Worm (Caenorhabditis elegans): ENCODE data around the gene F38A1.15.

Gene F38A1.15

DNA sequence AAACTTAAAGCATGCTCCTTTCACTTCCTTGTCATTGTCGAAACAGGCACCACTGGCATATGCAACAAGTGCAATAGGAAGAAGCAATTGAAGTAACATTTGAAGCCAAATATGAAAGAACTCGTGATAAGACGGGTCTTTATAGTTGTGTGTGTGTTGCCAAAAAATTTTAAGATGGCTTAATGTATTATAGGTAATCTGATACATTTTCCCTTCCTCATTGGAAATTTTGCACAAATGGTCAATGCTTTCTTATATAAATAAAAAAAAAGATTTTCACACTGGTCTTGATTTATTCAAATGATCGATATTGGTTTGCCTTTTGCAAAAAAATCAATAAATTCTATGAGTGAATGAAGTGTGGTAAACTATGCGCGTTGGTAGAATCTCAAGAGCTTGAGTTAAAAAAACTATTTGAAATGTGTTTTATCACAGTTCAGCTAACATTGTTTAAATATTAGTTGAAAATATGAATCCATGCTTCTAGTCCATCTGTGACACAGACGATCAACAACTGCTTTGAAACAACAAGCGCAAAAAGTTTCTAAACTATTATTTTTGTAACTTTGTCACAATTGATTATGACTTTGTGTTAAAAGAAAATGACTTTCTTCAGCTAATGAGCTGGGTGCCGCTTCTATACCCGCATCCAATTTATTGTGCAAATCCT, 8.2 kb upstream of the F38A1.15 start, which contains the start of the genes clec-166 and F38A1.6:
Gene clec-166, minus strand, starts transcription at position 101 of the 670 bp plus-strand sequence.
Gene F38A1.6, plus strand, starts transcription at position 620 of the 670 bp plus-strand sequence.
- TF ChIP-seq elt-2 (tag; optimal IDR thresholded peaks at IDR 0.05) (peak; percentile 9), tbx-2 (tag; optimal IDR thresholded peaks at IDR 0.05) (no peak), skn-1 (tag; optimal IDR thresholded peaks at IDR 0.05) (no peak)

DNA sequence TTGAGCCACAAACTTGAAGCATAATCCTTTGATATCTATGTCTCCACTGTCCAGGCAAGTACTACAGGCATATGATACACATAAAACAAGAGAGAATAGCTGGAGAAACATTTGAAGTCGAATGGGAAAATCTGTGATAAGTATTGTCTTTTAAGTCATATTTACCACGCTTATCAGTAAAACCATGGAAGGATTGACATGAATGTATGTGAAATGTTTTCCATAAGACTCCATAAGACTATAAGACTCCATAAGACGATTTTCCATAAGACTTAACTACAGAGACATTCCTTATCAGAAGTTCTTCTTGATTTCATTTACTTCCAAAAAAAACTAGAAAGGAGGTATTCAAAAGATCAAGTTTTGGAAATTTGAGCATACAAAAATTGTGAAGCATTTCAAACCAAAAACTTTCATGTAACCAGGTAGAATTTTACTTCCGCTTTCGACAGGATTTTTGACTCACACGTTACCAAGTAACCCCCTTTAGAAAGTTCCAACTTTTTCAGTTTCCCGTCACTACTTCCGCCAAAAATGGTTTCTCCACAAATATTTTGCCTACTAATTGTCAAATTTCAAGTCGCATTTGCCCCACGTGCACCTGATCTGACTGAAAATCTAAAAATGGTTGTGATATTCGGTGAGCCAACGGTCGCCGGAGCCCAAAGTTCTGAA, 3.7 kb upstream of the F38A1.15 start, which contains the start of the genes clec-165 and F38A1.11:
Gene clec-165, minus strand, starts transcription at position 125 of the 675 bp plus-strand sequence.
Gene F38A1.11, plus strand, starts transcription at position 625 of the 675 bp plus-strand sequence.
- no peak for TF ChIP-seq lsy-12 (tag; optimal IDR thresholded peaks at IDR 0.05)
- TF ChIP-seq lin-39 (tag; optimal IDR thresholded peaks at IDR 0.05), result no peak
- TF ChIP-seq fkh-2 (tag; optimal IDR thresholded peaks at IDR 0.05), result no peak
- no peak for TF ChIP-seq daf-12 (tag; optimal IDR thresholded peaks at IDR 0.05)
- TF ChIP-seq elt-2 (tag; optimal IDR thresholded peaks at IDR 0.05), result peak; percentile 70
- peak; percentile 34 for TF ChIP-seq pqm-1 (tag; optimal IDR thresholded peaks at IDR 0.05)

DNA sequence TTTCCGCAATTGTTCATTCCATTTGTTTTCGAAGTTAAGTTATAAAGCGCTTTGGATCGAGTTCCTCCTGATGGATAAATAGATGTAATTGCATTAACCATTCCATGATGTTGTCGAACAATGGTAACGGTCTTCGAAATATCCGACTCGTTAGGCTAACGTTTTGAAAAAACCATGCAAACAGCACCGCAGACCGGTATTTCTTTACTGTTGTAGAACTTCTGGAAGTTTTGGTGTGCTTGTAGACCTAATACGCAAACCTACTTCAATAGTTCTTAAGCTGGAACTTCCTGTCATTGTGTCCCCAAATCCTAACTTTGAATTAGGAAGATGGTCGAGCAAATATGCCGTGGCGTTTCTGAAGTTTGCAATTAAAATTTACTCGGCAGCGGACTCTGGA, 2.0 kb upstream of the F38A1.15 start, which contains the start of gene F38A1.9:
Gene F38A1.9, minus strand, starts transcription at position 101 of the 400 bp plus-strand sequence.
- TF ChIP-seq egl-27 (tag; optimal IDR thresholded peaks at IDR 0.05), result no peak
- TF ChIP-seq zag-1 (tag; optimal IDR thresholded peaks at IDR 0.05), result no peak
- TF ChIP-seq fkh-2 (tag; optimal IDR thresholded peaks at IDR 0.05), result no peak
- no peak for TF ChIP-seq tbx-2 (tag; optimal IDR thresholded peaks at IDR 0.05)
- TF ChIP-seq skn-1 (tag; optimal IDR thresholded peaks at IDR 0.05), result no peak
- TF ChIP-seq nhr-237 (tag; optimal IDR thresholded peaks at IDR 0.05), result no peak
- TF ChIP-seq ceh-82 (tag; optimal IDR thresholded peaks at IDR 0.05), result no peak
- no peak for TF ChIP-seq elt-1 (tag; optimal IDR thresholded peaks at IDR 0.05)
- no peak for TF ChIP-seq nhr-11 (tag; optimal IDR thresholded peaks at IDR 0.05)
- no peak for TF ChIP-seq hmg-11 (tag; optimal IDR thresholded peaks at IDR 0.05)
- no peak for TF ChIP-seq ceh-28 (tag; optimal IDR thresholded peaks at IDR 0.05)
- TF ChIP-seq lin-39 (tag; optimal IDR thresholded peaks at IDR 0.05), result no peak
- TF ChIP-seq nhr-25 (tag; optimal IDR thresholded peaks at IDR 0.05), result no peak

DNA sequence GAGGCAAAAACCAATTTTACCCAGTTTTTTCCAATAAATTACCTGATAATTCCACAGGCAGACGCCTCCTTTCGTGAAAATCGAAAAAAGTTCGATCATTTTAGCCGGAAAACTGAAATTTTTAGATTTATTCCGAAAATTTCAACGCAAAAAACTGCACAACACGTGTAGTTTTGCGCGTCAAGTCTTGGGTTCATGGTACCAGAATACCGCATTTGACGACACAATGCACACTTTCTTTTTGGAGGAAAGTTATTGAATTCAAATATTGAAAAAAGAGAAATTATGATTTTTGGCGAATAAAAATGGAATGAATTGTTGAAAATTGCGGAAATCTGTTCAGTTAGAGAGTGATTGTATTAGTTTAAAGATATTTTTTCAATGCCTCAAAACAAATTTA, 3.5 kb downstream of the F38A1.15 start, which contains the start of gene F38A1.8:
Gene F38A1.8, minus strand, starts transcription at position 167 of the 400 bp plus-strand sequence.
- TF ChIP-seq nhr-12 (tag; optimal IDR thresholded peaks at IDR 0.05), result no peak
- peak; percentile 37 for TF ChIP-seq R02D3.7 (tag; optimal IDR thresholded peaks at IDR 0.05)
- peak; percentile 70 for TF ChIP-seq nhr-23 (tag; optimal IDR thresholded peaks at IDR 0.05)
- no peak for TF ChIP-seq ceh-28 (tag; optimal IDR thresholded peaks at IDR 0.05)
- TF ChIP-seq ceh-82 (tag; optimal IDR thresholded peaks at IDR 0.05), result no peak
- TF ChIP-seq elt-2 (tag; optimal IDR thresholded peaks at IDR 0.05), result no peak
- TF ChIP-seq nhr-237 (tag; optimal IDR thresholded peaks at IDR 0.05), result no peak
- peak; percentile 17 for TF ChIP-seq mdl-1 (tag; optimal IDR thresholded peaks at IDR 0.05)
- TF ChIP-seq nhr-25 (tag; optimal IDR thresholded peaks at IDR 0.05), result peak; percentile 12
- no peak for TF ChIP-seq ztf-11 (tag; optimal IDR thresholded peaks at IDR 0.05)
- peak; percentile 80 for TF ChIP-seq lin-15B (tag; optimal IDR thresholded peaks at IDR 0.05)
- no peak for TF ChIP-seq skn-1 (tag; optimal IDR thresholded peaks at IDR 0.05)
- TF ChIP-seq eor-1 (tag; optimal IDR thresholded peaks at IDR 0.05), result no peak

DNA sequence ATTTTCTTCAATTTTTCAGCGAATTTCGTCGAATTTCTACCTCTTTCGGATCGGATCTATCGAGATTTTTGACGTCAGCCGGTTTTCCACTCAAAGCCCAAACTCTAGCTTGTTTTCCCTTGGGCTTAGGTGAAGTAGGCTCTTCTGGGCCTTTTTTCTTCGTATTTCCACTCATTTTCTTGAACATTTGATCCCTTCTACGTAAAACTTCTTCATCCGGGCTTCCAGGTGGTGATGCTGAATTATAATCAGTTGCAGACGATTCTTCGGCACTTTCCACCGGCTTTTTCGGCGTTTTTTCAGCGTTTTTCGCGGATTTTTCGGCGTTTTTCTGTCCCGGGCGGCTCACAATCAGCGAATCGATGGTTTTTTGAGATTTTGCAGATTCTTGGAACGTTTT, 5.0 kb downstream of the F38A1.15 start:
- no peak for TF ChIP-seq nhr-67 (tag; optimal IDR thresholded peaks at IDR 0.05)
- TF ChIP-seq nhr-76 (tag; optimal IDR thresholded peaks at IDR 0.05), result no peak
- no peak for TF ChIP-seq pha-4 (tag; optimal IDR thresholded peaks at IDR 0.05)
- no peak for TF ChIP-seq tbx-2 (tag; optimal IDR thresholded peaks at IDR 0.05)
- no peak for TF ChIP-seq mdl-1 (tag; optimal IDR thresholded peaks at IDR 0.05)
- no peak for TF ChIP-seq ZK546.5 (tag; optimal IDR thresholded peaks at IDR 0.05)
- no peak for TF ChIP-seq fkh-2 (tag; optimal IDR thresholded peaks at IDR 0.05)
- TF ChIP-seq ztf-11 (tag; optimal IDR thresholded peaks at IDR 0.05), result no peak
- TF ChIP-seq daf-12 (tag; optimal IDR thresholded peaks at IDR 0.05), result no peak
- no peak for TF ChIP-seq skn-1 (tag; optimal IDR thresholded peaks at IDR 0.05)
- no peak for TF ChIP-seq ceh-82 (tag; optimal IDR thresholded peaks at IDR 0.05)
- TF ChIP-seq nhr-28 (tag; optimal IDR thresholded peaks at IDR 0.05), result no peak
- TF ChIP-seq nhr-77 (tag; optimal IDR thresholded peaks at IDR 0.05), result no peak
- TF ChIP-seq lin-15B (tag; optimal IDR thresholded peaks at IDR 0.05), result no peak
- no peak for TF ChIP-seq lin-39 (tag; optimal IDR thresholded peaks at IDR 0.05)
- TF ChIP-seq zag-1 (tag; optimal IDR thresholded peaks at IDR 0.05), result no peak
- no peak for TF ChIP-seq aly-2 (tag; optimal IDR thresholded peaks at IDR 0.05)
- TF ChIP-seq mml-1 (tag; optimal IDR thresholded peaks at IDR 0.05), result no peak
- TF ChIP-seq hmg-11 (tag; optimal IDR thresholded peaks at IDR 0.05), result no peak
